Fruit fly (Drosophila melanogaster) S2 (cell line): ENCODE measurements around the gene Prosbeta4R1.

Source experiments
- CG8478 ChIP-seq: fragments of >200 bp; optimal IDR thresholded peaks from 2 replicates; lab custom pipeline; 2018
- CTCF ChIP-seq, 2 experiments: fragments of >200 bp; optimal IDR thresholded peaks; 2 replicates each; lab custom pipeline; 2018

Prosbeta4R1 gene

dm6 chr2L:2677553-2677952, 24.7 kb downstream of the Prosbeta4R1 start, which contains the start of gene Tmtc1:
Tmtc1 (plus strand) TSS chr2L:2677734.
- TF ChIP-seq CG8478 (lab: Kevin White, UChicago) = no peak
- TF ChIP-seq CTCF (optimal IDR thresholded peaks at IDR 0.05; lab: Kevin White, UChicago) = no peak

- TF ChIP-seq CTCF (optimal IDR thresholded peaks at IDR 0.05; lab: Kevin White, UChicago) = no peak
- TF ChIP-seq CG8478 (lab: Kevin White, UChicago) = no peak
Observed at dm6 chr2L:2696337-2696736, 43.5 kb downstream of the Prosbeta4R1 start, which contains the start of gene Trf5. Trf5 (minus strand) TSS chr2L:2696437.
